Fruit fly (Drosophila melanogaster) whole organism, embryonic: ENCODE data around the gene dnc.
A peak's percentile ranks its signal among the peaks of the same experiment; 100 is the strongest.

Experiments used
- Asciz ChIP-seq: fragments of 200-800 bp; sonication (Bioruptor generic); optimal IDR thresholded peaks from 2 replicates; lab custom pipeline; 2017; ENCODE audit warnings: missing biosample characterization, mild to moderate bottlenecking, missing genetic modification characterization, missing genetic modification reagents
- B-H1 ChIP-seq: fragments of 200-800 bp; sonication (Bioruptor generic); IDR thresholded peaks from 3 replicates; pipeline ENCODE4 v1.3.6; 2022; ENCODE audit warnings: missing biosample characterization, missing genetic modification characterization
- C15 ChIP-seq: fragments of 200-800 bp; sonication (Bioruptor generic); IDR thresholded peaks from 3 replicates; pipeline ENCODE4 v1.3.6; 2022; ENCODE audit warnings: missing biosample characterization, missing genetic modification characterization
- CG11504 ChIP-seq: fragments of 200-800 bp; sonication (Bioruptor generic); optimal IDR thresholded peaks from 3 replicates; lab custom pipeline; 2019; ENCODE audit warnings: missing biosample characterization, mild to moderate bottlenecking, missing genetic modification characterization, moderate library complexity
- CG12659 ChIP-seq: fragments of 200-800 bp; sonication (Bioruptor generic); optimal IDR thresholded peaks from 3 replicates; lab custom pipeline; 2017; ENCODE audit warnings: mild to moderate bottlenecking, missing biosample characterization, missing genetic modification reagents, missing genetic modification characterization
- CG12942 ChIP-seq: fragments of 200-800 bp; sonication (Bioruptor generic); optimal IDR thresholded peaks from 3 replicates; lab custom pipeline; 2016; ENCODE audit warnings: missing biosample characterization, missing genetic modification characterization
- CG13123 ChIP-seq: fragments of 200-800 bp; sonication (Bioruptor generic); optimal IDR thresholded peaks from 2 replicates; lab custom pipeline; 2016; ENCODE audit warnings: missing biosample characterization, missing genetic modification characterization
- CG13894 ChIP-seq: fragments of 200-800 bp; sonication (Bioruptor generic); optimal IDR thresholded peaks from 3 replicates; lab custom pipeline; 2018; ENCODE audit warnings: missing biosample characterization, mild to moderate bottlenecking, missing genetic modification characterization, moderate library complexity
- CG14014 ChIP-seq: fragments of 200-800 bp; sonication (Bioruptor generic); IDR thresholded peaks from 2 replicates; pipeline ENCODE4 v1.3.6; 2022; ENCODE audit warnings: missing biosample characterization, missing genetic modification characterization
- CG14965 ChIP-seq: fragments of 200-800 bp; sonication (Bioruptor generic); optimal IDR thresholded peaks from 2 replicates; lab custom pipeline; 2016; ENCODE audit warnings: missing biosample characterization, missing genetic modification characterization, borderline replicate concordance
- CG1603 ChIP-seq: fragments of 200-800 bp; sonication (Bioruptor generic); optimal IDR thresholded peaks from 2 replicates; lab custom pipeline; 2019; ENCODE audit warnings: missing biosample characterization, mild to moderate bottlenecking, missing genetic modification characterization, moderate library complexity
- CG2129 ChIP-seq: fragments of 200-800 bp; sonication (Bioruptor generic); IDR thresholded peaks from 2 replicates; pipeline ENCODE4 v1.3.6; 2022; ENCODE audit warnings: missing biosample characterization, missing genetic modification characterization; ENCODE audit not compliant: partially characterized antibody
- CG34422 ChIP-seq: fragments of 200-800 bp; sonication (Bioruptor generic); IDR thresholded peaks from 3 replicates; pipeline ENCODE4 v1.3.6; 2022; ENCODE audit warnings: missing biosample characterization, missing genetic modification characterization
- CG43689 ChIP-seq: fragments of 200-800 bp; sonication (Bioruptor generic); IDR thresholded peaks from 2 replicates; pipeline ENCODE4 v1.3.6; 2022; ENCODE audit warnings: missing biosample characterization, missing genetic modification characterization
- CG4820 ChIP-seq: fragments of 200-800 bp; sonication (Bioruptor generic); optimal IDR thresholded peaks from 3 replicates; lab custom pipeline; 2016; ENCODE audit warnings: missing biosample characterization, missing genetic modification characterization
- CG6175 ChIP-seq: fragments of 200-800 bp; sonication (Bioruptor generic); IDR thresholded peaks from 3 replicates; pipeline ENCODE4 v1.3.6; 2022; ENCODE audit warnings: missing biosample characterization, missing genetic modification characterization
- CG6254 ChIP-seq: fragments of 200-800 bp; sonication (Bioruptor generic); optimal IDR thresholded peaks from 3 replicates; lab custom pipeline; 2017; ENCODE audit warnings: mild to moderate bottlenecking, missing biosample characterization, missing genetic modification reagents, missing genetic modification characterization
- CG7786 ChIP-seq: fragments of 200-800 bp; sonication (Bioruptor generic); optimal IDR thresholded peaks from 2 replicates; lab custom pipeline; 2016; ENCODE audit warnings: missing biosample characterization, missing genetic modification characterization
- CG7963 ChIP-seq: fragments of 200-800 bp; sonication (Bioruptor generic); IDR thresholded peaks from 3 replicates; pipeline ENCODE4 v1.3.6; 2022; ENCODE audit warnings: missing biosample characterization, missing genetic modification characterization; ENCODE audit not compliant: partially characterized antibody
- CG8478 ChIP-seq: fragments of >200 bp; optimal IDR thresholded peaks from 2 replicates; lab custom pipeline; 2018
- CG9609 ChIP-seq: fragments of 200-800 bp; sonication (Bioruptor generic); optimal IDR thresholded peaks from 3 replicates; lab custom pipeline; 2016; ENCODE audit warnings: missing biosample characterization, missing genetic modification characterization
- CG9727 ChIP-seq: fragments of 200-800 bp; sonication (Bioruptor generic); optimal IDR thresholded peaks from 3 replicates; lab custom pipeline; 2017; ENCODE audit warnings: missing biosample characterization, mild to moderate bottlenecking, missing genetic modification characterization
- CHES-1-like ChIP-seq: fragments of 200-800 bp; sonication (Bioruptor generic); optimal IDR thresholded peaks from 2 replicates; lab custom pipeline; 2016; ENCODE audit warnings: missing biosample characterization, missing genetic modification characterization
- CTCF ChIP-seq: fragments of 200-800 bp; sonication (Bioruptor generic); optimal IDR thresholded peaks from 2 replicates; lab custom pipeline; 2017; ENCODE audit warnings: missing biosample characterization, mild to moderate bottlenecking, missing genetic modification characterization, moderate library complexity
- E2f1 ChIP-seq: fragments of 200-800 bp; sonication (Bioruptor generic); IDR thresholded peaks from 2 replicates; pipeline ENCODE4 v1.3.6; 2022; ENCODE audit warnings: missing biosample characterization, missing genetic modification characterization
- Hr78 ChIP-seq, 2 experiments: fragments of 200-800 bp in 1 of 2; fragments of >200 bp in 1 of 2; sonication (Bioruptor generic) in 1 of 2; optimal IDR thresholded peaks; 2 replicates each; lab custom pipeline; 2017 to 2019; ENCODE audit warnings: missing biosample characterization in 2 of 2, missing genetic modification characterization in 2 of 2, mild to moderate bottlenecking in 1 of 2, moderate library complexity in 1 of 2
- Kr ChIP-seq: fragments of 200-800 bp; sonication (Bioruptor generic); optimal IDR thresholded peaks from 2 replicates; lab custom pipeline; 2017; ENCODE audit warnings: missing biosample characterization, mild to moderate bottlenecking, missing genetic modification characterization
- Poxn ChIP-seq: fragments of 200-800 bp; sonication (Bioruptor generic); IDR thresholded peaks from 2 replicates; pipeline ENCODE4 v1.3.6; 2022; ENCODE audit warnings: missing biosample characterization, missing genetic modification characterization
- Sox100B ChIP-seq: fragments of 200-800 bp; sonication (Bioruptor generic); optimal IDR thresholded peaks from 3 replicates; lab custom pipeline; 2018; ENCODE audit warnings: missing biosample characterization, mild to moderate bottlenecking, missing genetic modification characterization
- Spps ChIP-seq: fragments of 200-800 bp; sonication (Bioruptor generic); optimal IDR thresholded peaks from 2 replicates; lab custom pipeline; 2018; ENCODE audit warnings: missing biosample characterization, mild to moderate bottlenecking, missing genetic modification characterization
- Tbp ChIP-seq: fragments of >200 bp; optimal IDR thresholded peaks from 2 replicates; lab custom pipeline; 2018; ENCODE audit warnings: missing biosample characterization, missing genetic modification characterization
- Trl ChIP-seq, 3 experiments: fragments of >200 bp in 2 of 3; fragments of 200-800 bp in 1 of 3; sonication (Bioruptor generic) in 1 of 3; optimal IDR thresholded peaks; 2 replicates in 1 of 3; 3 replicates in 2 of 3; lab custom pipeline; 2016 to 2017; ENCODE audit warnings: missing biosample characterization in 1 of 3, missing genetic modification characterization in 1 of 3
- YL-1 ChIP-seq: fragments of 200-800 bp; sonication (Bioruptor generic); optimal IDR thresholded peaks from 3 replicates; lab custom pipeline; 2017; ENCODE audit warnings: missing biosample characterization, mild to moderate bottlenecking, missing genetic modification characterization
- abd-A ChIP-seq: fragments of 200-800 bp; sonication (Bioruptor generic); optimal IDR thresholded peaks from 3 replicates; lab custom pipeline; 2019; ENCODE audit warnings: missing biosample characterization, mild to moderate bottlenecking, missing genetic modification characterization, moderate library complexity
- ac ChIP-seq: fragments of 200-800 bp; sonication (Bioruptor generic); optimal IDR thresholded peaks from 3 replicates; lab custom pipeline; 2017; ENCODE audit warnings: missing biosample characterization, mild to moderate bottlenecking, missing genetic modification characterization
- ap ChIP-seq: fragments of 200-800 bp; sonication (Bioruptor generic); IDR thresholded peaks from 2 replicates; pipeline ENCODE4 v1.3.6; 2022; ENCODE audit warnings: missing biosample characterization, missing genetic modification characterization
- cas ChIP-seq: fragments of 200-800 bp; sonication (Bioruptor generic); IDR thresholded peaks from 2 replicates; pipeline ENCODE4 v1.3.6; 2022; ENCODE audit warnings: missing biosample characterization, missing genetic modification characterization
- croc ChIP-seq: fragments of 200-800 bp; sonication (Bioruptor generic); conservative IDR thresholded peaks from 3 replicates; pipeline ENCODE4 v1.3.6; 2022; ENCODE audit warnings: missing biosample characterization, missing genetic modification characterization
- dimm ChIP-seq: fragments of 200-800 bp; sonication (Bioruptor generic); IDR thresholded peaks from 2 replicates; pipeline ENCODE4 v1.3.6; 2022; ENCODE audit warnings: missing biosample characterization, missing genetic modification characterization
- dysf ChIP-seq: fragments of 200-800 bp; sonication (Bioruptor generic); IDR thresholded peaks from 3 replicates; pipeline ENCODE4 v1.3.6; 2022; ENCODE audit warnings: missing biosample characterization, missing genetic modification characterization
- gcm2 ChIP-seq: fragments of 200-800 bp; sonication (Bioruptor generic); optimal IDR thresholded peaks from 2 replicates; lab custom pipeline; 2016; ENCODE audit warnings: missing biosample characterization, missing genetic modification characterization
- hth ChIP-seq: fragments of >200 bp; optimal IDR thresholded peaks from 2 replicates; lab custom pipeline; 2017; ENCODE audit warnings: inconsistent platforms
- ind ChIP-seq: fragments of 200-800 bp; sonication (Bioruptor generic); optimal IDR thresholded peaks from 3 replicates; lab custom pipeline; 2016; ENCODE audit warnings: missing biosample characterization, missing genetic modification characterization
- ken ChIP-seq: fragments of 200-800 bp; sonication (Bioruptor generic); IDR thresholded peaks from 3 replicates; pipeline ENCODE4 v1.3.6; 2022; ENCODE audit warnings: missing biosample characterization, missing genetic modification characterization
- luna ChIP-seq: fragments of 200-800 bp; sonication (Bioruptor generic); optimal IDR thresholded peaks from 2 replicates; lab custom pipeline; 2016; ENCODE audit warnings: missing biosample characterization, missing genetic modification characterization
- pb ChIP-seq: fragments of 200-800 bp; sonication (Bioruptor generic); optimal IDR thresholded peaks from 3 replicates; lab custom pipeline; 2016; ENCODE audit warnings: missing biosample characterization, missing genetic modification characterization
- ranshi ChIP-seq: fragments of 200-800 bp; sonication (Bioruptor generic); IDR thresholded peaks from 2 replicates; pipeline ENCODE4 v1.3.6; 2022; ENCODE audit warnings: missing biosample characterization, missing genetic modification characterization
- row ChIP-seq: fragments of 200-800 bp; sonication (Bioruptor generic); IDR thresholded peaks from 3 replicates; pipeline ENCODE4 v1.3.6; 2022; ENCODE audit warnings: missing biosample characterization, missing genetic modification characterization
- shn ChIP-seq: fragments of 200-800 bp; sonication (Bioruptor generic); optimal IDR thresholded peaks from 3 replicates; lab custom pipeline; 2016; ENCODE audit warnings: missing biosample characterization, missing genetic modification characterization
- slp2 ChIP-seq: fragments of 200-800 bp; sonication (Bioruptor generic); optimal IDR thresholded peaks from 2 replicates; lab custom pipeline; 2016; ENCODE audit warnings: missing biosample characterization, missing genetic modification characterization
- ssp ChIP-seq: fragments of 200-800 bp; sonication (Bioruptor generic); IDR thresholded peaks from 2 replicates; pipeline ENCODE4 v1.3.6; 2022; ENCODE audit warnings: missing biosample characterization, missing genetic modification characterization
- trh ChIP-seq: fragments of 200-800 bp; sonication (Bioruptor generic); optimal IDR thresholded peaks from 2 replicates; lab custom pipeline; 2016; ENCODE audit warnings: missing biosample characterization, missing genetic modification characterization
- yki ChIP-seq: fragments of >200 bp; optimal IDR thresholded peaks from 3 replicates; lab custom pipeline; 2018

Gene dnc

dm6 chrX:3355180-3355579 lies 178.9 kb downstream of the dnc start (continued):
- peak; percentile 41 for TF ChIP-seq CG12942
- TF ChIP-seq Asciz (GFP tag; lab: Kevin White, UChicago), result peak; percentile 54
- TF ChIP-seq row (GFP tag; lab: Robert Waterston, UW), result peak; percentile 88
- peak; percentile 77 for TF ChIP-seq CG11504 (tag; lab: Kevin White, UChicago)
- no peak for TF ChIP-seq Trl (optimal IDR thresholded peaks at IDR 0.05; lab: Kevin White, UChicago)
- TF ChIP-seq Trl (GFP tag; optimal IDR thresholded peaks at IDR 0.05; lab: Kevin White, UChicago), result peak; percentile 50
- peak; percentile 74 for TF ChIP-seq CG6254 (GFP tag; lab: Kevin White, UChicago)
- TF ChIP-seq CG34422 (GFP tag; lab: Robert Waterston, UW), result peak; percentile 84
- TF ChIP-seq CG7963 (GFP tag; lab: Robert Waterston, UW), result no peak
- TF ChIP-seq CTCF (GFP tag; lab: Kevin White, UChicago), result no peak
- peak; percentile 18 for TF ChIP-seq gcm2 (GFP tag; lab: Kevin White, UChicago)
- no peak for TF ChIP-seq Tbp (GFP tag; lab: Kevin White, UChicago)
- no peak for TF ChIP-seq CG1603
- peak; percentile 16 for TF ChIP-seq CG13894 (tag; lab: Kevin White, UChicago)
- peak; percentile 92 for TF ChIP-seq CG9727 (GFP tag; lab: Kevin White, UChicago)
- no peak for TF ChIP-seq yki (lab: Kevin White, UChicago)
- no peak for TF ChIP-seq slp2
- peak; percentile 14 for TF ChIP-seq shn (GFP tag; lab: Kevin White, UChicago)
- TF ChIP-seq CG4820 (GFP tag; lab: Kevin White, UChicago), result peak; percentile 77
- no peak for TF ChIP-seq CG8478
- peak; percentile 64 for TF ChIP-seq ap (GFP tag; lab: Robert Waterston, UW)
- peak; percentile 63 for TF ChIP-seq CG12659 (GFP tag; lab: Kevin White, UChicago)
- peak; percentile 79 for TF ChIP-seq CG14014 (GFP tag; lab: Robert Waterston, UW)
- TF ChIP-seq dysf (GFP tag; lab: Robert Waterston, UW), result peak; percentile 82
- peak; percentile 85 for TF ChIP-seq ranshi
- no peak for TF ChIP-seq Kr (GFP tag; lab: Kevin White, UChicago)
- peak; percentile 27 for TF ChIP-seq CG7786 (GFP tag; lab: Kevin White, UChicago)
- no peak for TF ChIP-seq CG14965 (GFP tag; lab: Kevin White, UChicago)
- no peak for TF ChIP-seq CG2129 (GFP tag; lab: Robert Waterston, UW)
- peak; percentile 82 for TF ChIP-seq croc (GFP tag; lab: Robert Waterston, UW)
- TF ChIP-seq hth (lab: Kevin White, UChicago), result no peak
- peak; percentile 80 for TF ChIP-seq Spps (tag; lab: Kevin White, UChicago)
- peak; percentile 64; the same call in 2 of the 3 replicates for TF ChIP-seq CG6175 (GFP tag; lab: Robert Waterston, UW)
- TF ChIP-seq CHES-1-like (GFP tag; lab: Kevin White, UChicago), result peak; percentile 18
- TF ChIP-seq luna, result no peak
- TF ChIP-seq YL-1 (GFP tag; lab: Kevin White, UChicago), result peak; percentile 29
- no peak for TF ChIP-seq pb
- no peak for TF ChIP-seq Hr78 (GFP tag; optimal IDR thresholded peaks at IDR 0.05; lab: Kevin White, UChicago)
- peak; percentile 79 for TF ChIP-seq ac
- peak; percentile 45; the same call in 1 of the 2 replicates for TF ChIP-seq Poxn (GFP tag; lab: Robert Waterston, UW)
- peak; percentile 31 for TF ChIP-seq CG9609 (GFP tag; lab: Kevin White, UChicago)
- peak; percentile 62; the same call in 1 of the 2 replicates for TF ChIP-seq dimm (GFP tag; lab: Robert Waterston, UW)
- peak; percentile 65 for TF ChIP-seq ind
- TF ChIP-seq CG43689, result peak; percentile 49; the same call in 1 of the 2 replicates
- TF ChIP-seq B-H1 (GFP tag; lab: Robert Waterston, UW), result peak; percentile 71
- peak; percentile 86 for TF ChIP-seq ken (GFP tag; lab: Robert Waterston, UW)
- peak; percentile 64; the same call in 1 of the 2 replicates for TF ChIP-seq cas (GFP tag; lab: Robert Waterston, UW)
- TF ChIP-seq E2f1 (GFP tag; lab: Robert Waterston, UW), result peak; percentile 77
- TF ChIP-seq C15 (GFP tag; lab: Robert Waterston, UW), result 0 out of 3 replicates have a peak, but pooled peaks have one; percentile 44
- TF ChIP-seq ssp (GFP tag; lab: Robert Waterston, UW), result peak; percentile 65
- TF ChIP-seq abd-A, result no peak
- peak; percentile 68 for TF ChIP-seq Sox100B (GFP tag; lab: Kevin White, UChicago)
- TF ChIP-seq trh (GFP tag; lab: Kevin White, UChicago), result peak; percentile 34
- TF ChIP-seq CG13123 (GFP tag; lab: Kevin White, UChicago), result peak; percentile 45
